Fruit fly (Drosophila melanogaster): Measurements from ENCODE around the gene CG12679.

CG12679 gene

DNA sequence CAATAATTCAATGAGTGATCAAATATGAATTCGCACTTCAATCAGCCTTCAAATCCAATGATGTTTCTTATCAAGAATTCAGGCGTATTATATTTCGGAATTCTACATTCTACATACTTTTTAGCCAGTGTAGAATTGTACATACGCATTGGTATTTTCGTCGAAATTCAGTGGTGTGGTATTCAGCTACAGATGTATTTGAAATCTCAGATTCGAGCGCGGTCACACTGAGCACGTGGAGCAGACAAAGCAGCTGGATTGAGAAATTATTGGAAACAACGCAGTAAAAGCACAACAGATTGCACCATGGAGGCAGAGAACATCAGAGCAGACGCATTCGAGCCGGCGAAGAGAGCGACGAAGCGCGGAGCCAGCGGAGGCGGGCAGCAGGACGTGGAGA lies 14.9 kb upstream of the CG12679 start:
- TF ChIP-seq insv (optimal IDR thresholded peaks at IDR 0.05) (no peak), psq (optimal IDR thresholded peaks at IDR 0.05) (no peak), Myc (optimal IDR thresholded peaks at IDR 0.05) (no peak), Sin3A (optimal IDR thresholded peaks at IDR 0.05) (no peak)

- TF ChIP-seq insv (optimal IDR thresholded peaks at IDR 0.05): no peak
- no peak for TF ChIP-seq ttk (optimal IDR thresholded peaks at IDR 0.05)
- no peak for TF ChIP-seq h (optimal IDR thresholded peaks at IDR 0.05)
- no peak for TF ChIP-seq Myc (optimal IDR thresholded peaks at IDR 0.05)
These were observed 14.4 kb upstream of the CG12679 start, which contains the start of gene jb for dm6 chrX:20390706-20391105. Gene jb, minus strand, starts transcription at chrX:20390806.

dm6 chrX:20389633-20390032 lies 13.3 kb upstream of the CG12679 start:
- TF ChIP-seq Myc (optimal IDR thresholded peaks at IDR 0.05) (no peak), Sin3A (optimal IDR thresholded peaks at IDR 0.05) (no peak), h (optimal IDR thresholded peaks at IDR 0.05) (no peak), insv (optimal IDR thresholded peaks at IDR 0.05) (no peak), ttk (optimal IDR thresholded peaks at IDR 0.05) (no peak), psq (optimal IDR thresholded peaks at IDR 0.05) (no peak)

dm6 chrX:20385865-20386264 lies 9.5 kb upstream of the CG12679 start:
- TF ChIP-seq Myc (optimal IDR thresholded peaks at IDR 0.05) (no peak), insv (optimal IDR thresholded peaks at IDR 0.05) (no peak), ttk (optimal IDR thresholded peaks at IDR 0.05) (no peak), psq (optimal IDR thresholded peaks at IDR 0.05) (no peak), Sin3A (optimal IDR thresholded peaks at IDR 0.05) (no peak), h (optimal IDR thresholded peaks at IDR 0.05) (no peak)

- TF ChIP-seq ttk (optimal IDR thresholded peaks at IDR 0.05) (no peak), h (optimal IDR thresholded peaks at IDR 0.05) (no peak), insv (optimal IDR thresholded peaks at IDR 0.05) (no peak), Myc (optimal IDR thresholded peaks at IDR 0.05) (no peak), psq (optimal IDR thresholded peaks at IDR 0.05) (no peak), Sin3A (optimal IDR thresholded peaks at IDR 0.05) (no peak)
These were observed 34.1 kb downstream of the CG12679 start for dm6 chrX:20342205-20342604.

DNA sequence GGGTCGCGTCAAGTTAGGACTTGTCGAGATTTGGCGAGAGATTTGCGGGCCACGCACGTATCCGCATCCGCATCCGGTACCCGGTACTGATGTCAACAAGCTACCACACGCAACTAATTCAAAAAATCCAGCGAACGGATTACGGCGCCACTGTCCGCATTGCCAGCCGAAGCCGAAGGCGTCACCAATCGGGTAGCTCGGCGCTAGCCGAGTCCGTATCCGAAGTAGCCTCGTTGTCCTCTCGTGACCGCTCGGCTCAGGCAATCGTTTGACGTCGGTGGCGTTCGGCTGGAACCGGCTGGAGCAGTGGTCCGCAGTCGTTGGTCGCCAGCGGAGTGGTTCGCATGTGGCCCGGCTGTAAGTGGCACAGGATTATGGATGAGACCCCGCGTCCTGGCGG lies 46.0 kb downstream of the CG12679 start, which contains the start of gene CG1504:
TSS of gene CG1504 (minus strand) at position 95 of the 400 bp plus-strand sequence.
- no peak for TF ChIP-seq h (optimal IDR thresholded peaks at IDR 0.05)
- no peak for TF ChIP-seq ttk (optimal IDR thresholded peaks at IDR 0.05)
- no peak for TF ChIP-seq psq (optimal IDR thresholded peaks at IDR 0.05)
- no peak for TF ChIP-seq insv (optimal IDR thresholded peaks at IDR 0.05)
- TF ChIP-seq Sin3A (optimal IDR thresholded peaks at IDR 0.05): no peak
- no peak for TF ChIP-seq Myc (optimal IDR thresholded peaks at IDR 0.05)

- no peak for TF ChIP-seq h (optimal IDR thresholded peaks at IDR 0.05)
These were observed 49.2 kb downstream of the CG12679 start, which contains the start of gene CG1631 for dm6 chrX:20327144-20327543. Gene CG1631, plus strand, starts transcription at chrX:20327444.

Measured in Kc167 (cell line).